Worm (Caenorhabditis elegans): ENCODE data around the gene atg-16.2.

DNA sequence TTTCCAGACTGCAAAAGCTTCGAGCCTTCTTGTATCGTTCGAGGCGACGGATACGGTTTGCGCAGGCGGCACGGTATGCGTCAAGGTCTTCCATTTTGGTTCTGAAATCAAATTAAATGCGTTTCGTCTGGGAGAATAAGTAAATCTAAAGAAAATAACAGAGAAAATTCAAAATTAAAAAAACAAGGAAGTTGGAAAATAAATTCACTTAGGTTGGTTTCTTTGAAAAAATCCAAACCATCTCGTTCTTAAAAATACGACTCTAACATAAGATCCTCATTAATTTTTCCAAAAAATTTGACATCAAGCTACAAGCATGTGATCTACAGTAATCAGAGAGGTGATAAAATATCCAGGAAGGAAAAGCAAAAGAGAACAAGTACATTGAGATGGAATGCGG is 43.0 kb downstream of the atg-16.2 start, which contains the start of gene T25D10.4:
- no peak for TF ChIP-seq W03F9.2 (tag; optimal IDR thresholded peaks at IDR 0.05)
- TF ChIP-seq him-1 (tag; optimal IDR thresholded peaks at IDR 0.05), result no peak
